Worm (Caenorhabditis elegans) whole organism, L2 larva: Measurements from ENCODE around the gene F53A3.7.

Experiments used
- F13H6.1 ChIP-seq: sonication (generic microtip); optimal IDR thresholded peaks from 2 replicates; lab custom pipeline; 2016; ENCODE audit warnings: missing genetic modification characterization, missing compliant biosample characterization
- R02D3.7 ChIP-seq: fragments of 150-350 bp; optimal IDR thresholded peaks from 2 replicates; lab custom pipeline; 2014; ENCODE audit warnings: missing biosample characterization, missing genetic modification characterization
- ama-1 ChIP-seq: fragments of 150-350 bp; optimal IDR thresholded peaks from 2 replicates; lab custom pipeline; 2018; ENCODE audit warnings: inconsistent platforms
- egl-27 ChIP-seq: sonication (generic microtip); optimal IDR thresholded peaks from 3 replicates; lab custom pipeline; 2017; ENCODE audit warnings: missing biosample characterization, missing genetic modification reagents, missing genetic modification characterization
- elt-3 ChIP-seq: sonication (generic microtip); optimal IDR thresholded peaks from 2 replicates; lab custom pipeline; 2017; ENCODE audit warnings: missing biosample characterization, missing genetic modification characterization
- fos-1 ChIP-seq: fragments of 150-350 bp; optimal IDR thresholded peaks from 2 replicates; lab custom pipeline; 2014; ENCODE audit warnings: missing biosample characterization, missing genetic modification characterization
- nhr-11 ChIP-seq: fragments of 150-350 bp; optimal IDR thresholded peaks from 2 replicates; lab custom pipeline; 2014; ENCODE audit warnings: missing biosample characterization, missing genetic modification characterization
- nhr-21 ChIP-seq: fragments of 150-350 bp; optimal IDR thresholded peaks from 2 replicates; lab custom pipeline; 2014; ENCODE audit warnings: missing biosample characterization, missing genetic modification characterization
- skn-1 ChIP-seq: sonication (generic microtip); optimal IDR thresholded peaks from 2 replicates; lab custom pipeline; 2017; ENCODE audit warnings: missing biosample characterization, missing genetic modification characterization
- ztf-11 ChIP-seq: sonication (generic microtip); optimal IDR thresholded peaks from 2 replicates; lab custom pipeline; 2017; ENCODE audit warnings: missing biosample characterization, missing genetic modification characterization

DNA sequence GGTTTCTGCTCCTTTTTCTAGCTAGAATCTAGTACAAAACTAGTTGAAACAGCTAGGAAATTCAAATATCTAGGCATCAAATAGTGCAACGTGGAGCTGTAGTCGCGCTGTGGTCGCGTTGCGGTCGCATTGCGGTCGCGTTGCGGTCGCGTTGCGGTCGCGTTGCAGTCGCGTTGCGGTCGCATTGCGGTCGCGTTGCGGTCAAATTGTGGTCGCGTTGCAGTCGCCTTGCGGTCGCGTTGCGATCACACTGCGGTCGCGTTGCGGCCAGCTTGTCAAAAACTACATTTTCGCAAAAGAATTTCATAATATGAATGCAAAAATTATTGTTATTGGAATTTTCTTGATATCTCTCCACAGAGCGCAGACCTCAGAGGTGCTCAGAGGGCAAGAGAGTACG lies 24.7 kb downstream of the F53A3.7 start:
- TF ChIP-seq egl-27, result no peak
- no peak for TF ChIP-seq ama-1
- TF ChIP-seq nhr-21 (tag; lab: Kevin White, UChicago), result no peak
- TF ChIP-seq elt-3 (tag; lab: Kevin White, UChicago), result no peak
- no peak for TF ChIP-seq fos-1 (tag; lab: Kevin White, UChicago)
- TF ChIP-seq ztf-11 (tag; lab: Kevin White, UChicago), result no peak
- no peak for TF ChIP-seq F13H6.1 (tag; lab: Kevin White, UChicago)
- TF ChIP-seq skn-1 (tag; lab: Kevin White, UChicago), result no peak
- no peak for TF ChIP-seq nhr-11 (tag; lab: Kevin White, UChicago)
- no peak for TF ChIP-seq R02D3.7
